Worm (Caenorhabditis elegans) whole organism, L4 larva: ENCODE results near the gene srh-20.

Source experiments
- D1046.2 ChIP-seq: fragments of 200-800 bp; sonication (Bioruptor generic); IDR thresholded peaks from 2 replicates; pipeline ENCODE4 v1.3.6; 2022; ENCODE audit warnings: missing genetic modification characterization, missing compliant biosample characterization
- F37D6.2 ChIP-seq: sonication (generic microtip); optimal IDR thresholded peaks from 2 replicates; lab custom pipeline; 2016; ENCODE audit warnings: mild to moderate bottlenecking, missing genetic modification characterization, missing compliant biosample characterization
- F44E2.7 ChIP-seq: fragments of 200-800 bp; sonication (Bioruptor generic); IDR thresholded peaks from 2 replicates; pipeline ENCODE4 v2.1.2; 2022; ENCODE audit warnings: missing genetic modification characterization, missing compliant biosample characterization
- R02D3.7 ChIP-seq: fragments of 150-350 bp; sonication (generic microtip); optimal IDR thresholded peaks from 3 replicates; lab custom pipeline; 2014; ENCODE audit warnings: missing biosample characterization, missing genetic modification characterization
- T20F7.1 ChIP-seq: fragments of 200-800 bp; sonication (Bioruptor generic); optimal IDR thresholded peaks from 2 replicates; lab custom pipeline; 2018; ENCODE audit warnings: mild to moderate bottlenecking, missing genetic modification characterization, missing compliant biosample characterization
- ZK337.2 ChIP-seq: fragments of 200-800 bp; sonication (Bioruptor generic); IDR thresholded peaks from 2 replicates; pipeline ENCODE4 v1.3.6; 2022; ENCODE audit warnings: missing genetic modification reagents, missing genetic modification characterization, missing compliant biosample characterization
- ZK546.5 ChIP-seq, 2 experiments: sonication (generic microtip); optimal IDR thresholded peaks; 2 replicates each; lab custom pipeline; 2017; ENCODE audit warnings: missing biosample characterization in 2 of 2, missing genetic modification characterization in 2 of 2
- aha-1 ChIP-seq: fragments of 150-350 bp; peaks from one replicate; lab custom pipeline; 2014; ENCODE audit warnings: missing biosample characterization, missing genetic modification characterization
- aly-2 ChIP-seq: sonication (generic microtip); optimal IDR thresholded peaks from 2 replicates; lab custom pipeline; 2018; ENCODE audit warnings: missing biosample characterization, missing genetic modification characterization
- arid-1 ChIP-seq: fragments of 200-800 bp; sonication (Bioruptor generic); conservative IDR thresholded peaks from 2 replicates; pipeline ENCODE4 v1.3.6; 2022; ENCODE audit warnings: missing genetic modification reagents, missing genetic modification characterization, missing compliant biosample characterization
- ceh-20 ChIP-seq: fragments of 200-800 bp; sonication (Bioruptor generic); IDR thresholded peaks from 2 replicates; pipeline ENCODE4 v1.3.6; 2022; ENCODE audit warnings: missing genetic modification reagents, missing genetic modification characterization, missing compliant biosample characterization
- ceh-32 ChIP-seq: sonication (generic microtip); optimal IDR thresholded peaks from 2 replicates; lab custom pipeline; 2016; ENCODE audit warnings: mild to moderate bottlenecking, missing genetic modification characterization, missing compliant biosample characterization; ENCODE audit not compliant: poor library complexity
- ceh-62 ChIP-seq: sonication (generic microtip); optimal IDR thresholded peaks from 2 replicates; lab custom pipeline; 2017; ENCODE audit warnings: missing biosample characterization, missing genetic modification characterization
- ces-1 ChIP-seq: fragments of 150-350 bp; sonication (generic microtip); optimal IDR thresholded peaks from 4 replicates; lab custom pipeline; 2014; ENCODE audit warnings: missing biosample characterization, missing genetic modification reagents, missing genetic modification characterization
- daf-19 ChIP-seq: fragments of 200-800 bp; sonication (Bioruptor generic); conservative IDR thresholded peaks from 2 replicates; pipeline ENCODE4 v1.3.6; 2022; ENCODE audit warnings: missing genetic modification characterization, missing compliant biosample characterization
- dmd-8 ChIP-seq: fragments of 200-800 bp; sonication (Bioruptor generic); IDR thresholded peaks from 2 replicates; pipeline ENCODE4 v1.3.6; 2022; ENCODE audit warnings: missing genetic modification characterization, missing compliant biosample characterization
- dmd-9 ChIP-seq: fragments of 200-800 bp; sonication (Bioruptor generic); IDR thresholded peaks from 2 replicates; pipeline ENCODE4 v1.3.6; 2022; ENCODE audit warnings: missing genetic modification reagents, missing genetic modification characterization, missing compliant biosample characterization
- egl-43 ChIP-seq: fragments of 200-800 bp; sonication (Bioruptor generic); IDR thresholded peaks from 2 replicates; pipeline ENCODE4 v1.3.6; 2022; ENCODE audit warnings: missing genetic modification reagents, missing genetic modification characterization, missing compliant biosample characterization
- gei-8 ChIP-seq: fragments of 200-800 bp; sonication (Bioruptor generic); optimal IDR thresholded peaks from 2 replicates; lab custom pipeline; 2018; ENCODE audit warnings: mild to moderate bottlenecking, missing genetic modification characterization, missing compliant biosample characterization
- hif-1 ChIP-seq, 2 experiments: sonication (generic microtip); optimal IDR thresholded peaks; 2 replicates each; lab custom pipeline; 2016 to 2017; ENCODE audit warnings: missing compliant biosample characterization in 2 of 2, missing genetic modification characterization in 2 of 2, missing genetic modification reagents in 2 of 2, missing genotype in 2 of 2, mild to moderate bottlenecking in 1 of 2
- hmg-1.1 ChIP-seq: fragments of 200-800 bp; sonication (Bioruptor generic); IDR thresholded peaks from 2 replicates; pipeline ENCODE4 v1.3.6; 2022; ENCODE audit warnings: missing genetic modification reagents, missing genetic modification characterization, missing compliant biosample characterization
- jun-1 ChIP-seq: fragments of 150-350 bp; optimal IDR thresholded peaks from 2 replicates; lab custom pipeline; 2014; ENCODE audit warnings: missing biosample characterization, missing genetic modification reagents, missing genetic modification characterization
- lim-7 ChIP-seq: fragments of 200-800 bp; sonication (Bioruptor generic); IDR thresholded peaks from 2 replicates; pipeline ENCODE4 v1.3.6; 2022; ENCODE audit warnings: missing genetic modification characterization, missing compliant biosample characterization
- lin-1 ChIP-seq: fragments of 200-800 bp; sonication (Bioruptor generic); IDR thresholded peaks from 2 replicates; pipeline ENCODE4 v1.3.6; 2022; ENCODE audit warnings: missing genetic modification reagents, missing genetic modification characterization, missing compliant biosample characterization
- lin-29 ChIP-seq: fragments of 200-800 bp; sonication (Bioruptor generic); IDR thresholded peaks from 2 replicates; pipeline ENCODE4 v1.3.6; 2022; ENCODE audit warnings: missing genetic modification reagents, missing genetic modification characterization, missing compliant biosample characterization
- lin-38 ChIP-seq: fragments of 200-800 bp; sonication (Bioruptor generic); IDR thresholded peaks from 2 replicates; pipeline ENCODE4 v1.3.6; 2022; ENCODE audit warnings: missing genetic modification reagents, missing genetic modification characterization, missing compliant biosample characterization
- lin-39 ChIP-seq: fragments of 150-350 bp; optimal IDR thresholded peaks from 2 replicates; lab custom pipeline; 2014; ENCODE audit warnings: missing biosample characterization, missing genetic modification reagents, missing genetic modification characterization
- lsy-2 ChIP-seq, 2 experiments: fragments of 150-350 bp in 1 of 2; sonication (generic microtip) in 1 of 2; optimal IDR thresholded peaks; 2 replicates each; lab custom pipeline; 2014 to 2017; ENCODE audit warnings: missing biosample characterization in 2 of 2, missing genetic modification characterization in 2 of 2
- nhr-111 ChIP-seq: fragments of 200-800 bp; sonication (Bioruptor generic); optimal IDR thresholded peaks from 2 replicates; lab custom pipeline; 2018; ENCODE audit warnings: mild to moderate bottlenecking, missing genetic modification characterization, missing compliant biosample characterization
- nhr-237 ChIP-seq: sonication (generic microtip); optimal IDR thresholded peaks from 2 replicates; lab custom pipeline; 2017; ENCODE audit warnings: missing biosample characterization, missing genetic modification characterization
- nhr-41 ChIP-seq: fragments of 200-800 bp; sonication (Bioruptor generic); IDR thresholded peaks from 2 replicates; pipeline ENCODE4 v1.3.6; 2022; ENCODE audit warnings: missing genetic modification reagents, missing genetic modification characterization, missing compliant biosample characterization
- nhr-42 ChIP-seq: fragments of 200-800 bp; sonication (Bioruptor generic); IDR thresholded peaks from 2 replicates; pipeline ENCODE4 v1.3.6; 2022; ENCODE audit warnings: missing genetic modification characterization, missing compliant biosample characterization
- nhr-48 ChIP-seq: sonication (generic microtip); optimal IDR thresholded peaks from 2 replicates; lab custom pipeline; 2016; ENCODE audit warnings: mild to moderate bottlenecking, missing genetic modification characterization, missing compliant biosample characterization
- nhr-76 ChIP-seq: fragments of 150-350 bp; optimal IDR thresholded peaks from 2 replicates; lab custom pipeline; 2014; ENCODE audit warnings: missing biosample characterization, missing genetic modification characterization
- nhr-77 ChIP-seq: fragments of 150-350 bp; optimal IDR thresholded peaks from 2 replicates; lab custom pipeline; 2014; ENCODE audit warnings: missing biosample characterization, missing genetic modification characterization
- php-3 ChIP-seq: fragments of 200-800 bp; sonication (Bioruptor generic); IDR thresholded peaks from 2 replicates; pipeline ENCODE4 v1.3.6; 2022; ENCODE audit warnings: missing genetic modification reagents, missing genetic modification characterization, missing compliant biosample characterization
- pqm-1 ChIP-seq: sonication (generic microtip); optimal IDR thresholded peaks from 2 replicates; lab custom pipeline; 2017; ENCODE audit warnings: missing biosample characterization, missing genetic modification characterization
- saeg-2 ChIP-seq: fragments of 200-800 bp; sonication (Bioruptor generic); IDR thresholded peaks from 2 replicates; pipeline ENCODE4 v1.3.6; 2022; ENCODE audit warnings: missing genetic modification reagents, missing genetic modification characterization, missing compliant biosample characterization
- sdz-12 ChIP-seq: fragments of 200-800 bp; sonication (Bioruptor generic); optimal IDR thresholded peaks from 2 replicates; lab custom pipeline; 2018; ENCODE audit warnings: mild to moderate bottlenecking, missing genetic modification characterization, missing compliant biosample characterization
- set-16 ChIP-seq: fragments of 200-800 bp; sonication (Bioruptor generic); IDR thresholded peaks from 2 replicates; pipeline ENCODE4 v1.3.6; 2022; ENCODE audit warnings: missing genetic modification reagents, missing genetic modification characterization, missing compliant biosample characterization
- skn-1 ChIP-seq: fragments of 150-350 bp; optimal IDR thresholded peaks from 2 replicates; lab custom pipeline; 2014; ENCODE audit warnings: missing biosample characterization, missing genetic modification characterization
- spr-3 ChIP-seq: fragments of 200-800 bp; sonication (Bioruptor generic); optimal IDR thresholded peaks from 2 replicates; lab custom pipeline; 2018; ENCODE audit warnings: mild to moderate bottlenecking, missing genetic modification characterization, missing compliant biosample characterization
- tag-97 ChIP-seq: fragments of 200-800 bp; sonication (Bioruptor generic); IDR thresholded peaks from 2 replicates; pipeline ENCODE4 v1.3.6; 2022; ENCODE audit warnings: missing genetic modification characterization, missing compliant biosample characterization
- tra-1 ChIP-seq: fragments of 200-800 bp; sonication (Bioruptor generic); IDR thresholded peaks from 2 replicates; pipeline ENCODE4 v1.3.6; 2022; ENCODE audit warnings: missing genetic modification reagents, missing genetic modification characterization, missing compliant biosample characterization
- unc-39 ChIP-seq: sonication (generic microtip); optimal IDR thresholded peaks from 2 replicates; lab custom pipeline; 2017; ENCODE audit warnings: missing biosample characterization, missing genetic modification characterization
- unc-62 ChIP-seq, 3 experiments: fragments of 150-350 bp in 1 of 3; sonication (generic microtip); optimal IDR thresholded peaks in 2 of 3; peaks in 1 of 3; 1 replicate in 1 of 3; 2 replicates in 2 of 3; lab custom pipeline; 2014 to 2017; ENCODE audit warnings: missing biosample characterization in 3 of 3, missing genetic modification characterization in 3 of 3, missing genetic modification reagents in 3 of 3, missing genotype in 1 of 3
- vab-7 ChIP-seq: fragments of 200-800 bp; sonication (Bioruptor generic); IDR thresholded peaks from 2 replicates; pipeline ENCODE4 v1.3.6; 2022; ENCODE audit warnings: missing genetic modification reagents, missing genetic modification characterization, missing compliant biosample characterization
- zfp-2 ChIP-seq: sonication (generic microtip); optimal IDR thresholded peaks from 2 replicates; lab custom pipeline; 2016; ENCODE audit warnings: mild to moderate bottlenecking, missing genetic modification characterization, missing compliant biosample characterization
- zfp-3 ChIP-seq: fragments of 200-800 bp; sonication (Bioruptor generic); conservative IDR thresholded peaks from 2 replicates; pipeline ENCODE4 v1.3.6; 2022; ENCODE audit warnings: missing genetic modification reagents, missing genetic modification characterization, missing compliant biosample characterization
- zip-11 ChIP-seq: fragments of 200-800 bp; sonication (Bioruptor generic); IDR thresholded peaks from 2 replicates; pipeline ENCODE4 v1.3.6; 2022; ENCODE audit warnings: missing genetic modification characterization, missing compliant biosample characterization
- ztf-7 ChIP-seq: fragments of 150-350 bp; optimal IDR thresholded peaks from 2 replicates; lab custom pipeline; 2014; ENCODE audit warnings: missing biosample characterization, missing genetic modification characterization

Gene srh-20

DNA sequence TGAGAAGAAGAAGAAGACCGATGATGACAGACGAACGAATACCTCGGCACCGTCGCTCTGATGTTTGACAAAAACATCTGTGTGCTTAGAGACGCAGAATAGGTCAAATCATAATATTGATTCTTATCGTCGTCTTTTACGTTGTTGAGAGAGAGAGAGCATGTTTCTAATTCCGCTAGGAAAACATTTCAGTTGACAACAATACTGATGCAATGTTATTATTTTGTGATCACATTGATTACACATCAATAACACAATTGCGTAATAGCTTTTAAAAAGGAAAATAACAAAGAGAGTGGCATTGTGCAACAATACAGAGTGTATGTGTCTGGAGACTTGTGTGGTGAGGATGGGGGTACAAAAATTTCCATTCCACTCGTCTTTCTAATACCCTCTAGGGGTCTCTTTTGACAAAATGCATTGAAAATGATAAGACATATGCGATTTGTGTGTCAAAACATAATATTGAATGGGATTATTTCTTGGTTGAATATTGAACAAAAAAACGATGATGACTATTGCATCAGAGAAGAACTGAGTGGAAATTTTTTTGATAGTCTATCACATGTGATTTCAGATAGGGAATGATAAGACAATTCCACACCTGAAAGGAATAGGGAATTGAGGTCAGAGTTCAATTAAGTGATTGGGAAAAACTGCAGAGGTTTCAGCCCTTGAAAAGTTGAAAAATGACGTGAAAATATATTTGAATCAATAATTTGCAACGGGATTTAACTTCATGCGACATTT lies 40.1 kb downstream of the srh-20 start (continued):
- TF ChIP-seq jun-1 (tag; lab: Kevin White, UChicago): no peak
- no peak for TF ChIP-seq lin-39
- TF ChIP-seq arid-1 (GFP tag; lab: Robert Waterston, UW): no peak
- no peak for TF ChIP-seq ZK546.5 (tag; optimal IDR thresholded peaks at IDR 0.05; lab: Kevin White, UChicago)
- no peak for TF ChIP-seq egl-43 (GFP tag; lab: Robert Waterston, UW)
- TF ChIP-seq lsy-2 (tag; optimal IDR thresholded peaks at IDR 0.05; lab: Kevin White, UChicago): peak in 1 of 2 experiments; percentile 18
- TF ChIP-seq aha-1 (tag; lab: Kevin White, UChicago): no peak
- TF ChIP-seq zfp-3 (GFP tag; lab: Robert Waterston, UW): no peak
- TF ChIP-seq nhr-41 (GFP tag; lab: Robert Waterston, UW): peak; percentile 70; the same call in 1 of the 2 replicates
- peak; percentile 29 for TF ChIP-seq nhr-77 (tag; lab: Kevin White, UChicago)
- no peak for TF ChIP-seq zfp-2
- TF ChIP-seq nhr-111 (GFP tag; lab: Kevin White, UChicago): no peak
- no peak for TF ChIP-seq nhr-237 (tag; lab: Kevin White, UChicago)
- no peak for TF ChIP-seq nhr-48 (tag; lab: Kevin White, UChicago)
- TF ChIP-seq saeg-2: no peak
- no peak for TF ChIP-seq nhr-42 (GFP tag; lab: Robert Waterston, UW)
- no peak for TF ChIP-seq lim-7
- no peak for TF ChIP-seq hmg-1.1 (GFP tag; lab: Robert Waterston, UW)
- TF ChIP-seq set-16 (GFP tag; lab: Robert Waterston, UW): no peak
- no peak for TF ChIP-seq unc-39 (tag; lab: Kevin White, UChicago)
- TF ChIP-seq F44E2.7 (GFP tag; lab: Robert Waterston, UW): no peak
- TF ChIP-seq zip-11 (GFP tag; lab: Robert Waterston, UW): no peak
- TF ChIP-seq dmd-9 (GFP tag; lab: Robert Waterston, UW): no peak
- no peak for TF ChIP-seq lin-38
- peak; percentile 84 for TF ChIP-seq pqm-1 (tag; lab: Kevin White, UChicago)
- TF ChIP-seq F37D6.2 (tag; lab: Kevin White, UChicago): no peak
- TF ChIP-seq dmd-8 (GFP tag; lab: Robert Waterston, UW): no peak
- TF ChIP-seq nhr-76 (tag; lab: Kevin White, UChicago): no peak
- TF ChIP-seq php-3: no peak
- TF ChIP-seq D1046.2: no peak
- no peak for TF ChIP-seq skn-1
- TF ChIP-seq daf-19 (GFP tag; lab: Robert Waterston, UW): no peak
- TF ChIP-seq sdz-12 (GFP tag; lab: Kevin White, UChicago): no peak
- TF ChIP-seq unc-62 (GFP tag; optimal IDR thresholded peaks at IDR 0.05 in 1 of 2; lab: Kevin White, UChicago): no peak
- no peak for TF ChIP-seq unc-62 (tag; optimal IDR thresholded peaks at IDR 0.05; lab: Kevin White, UChicago)
- TF ChIP-seq hif-1 (tag; optimal IDR thresholded peaks at IDR 0.05; lab: Kevin White, UChicago): no peak
- no peak for TF ChIP-seq ztf-7 (tag; lab: Kevin White, UChicago)
- TF ChIP-seq gei-8: no peak
- TF ChIP-seq ZK337.2 (GFP tag; lab: Robert Waterston, UW): no peak
- TF ChIP-seq lin-29 (GFP tag; lab: Robert Waterston, UW): no peak
- no peak for TF ChIP-seq spr-3
- TF ChIP-seq R02D3.7 (tag; lab: Kevin White, UChicago): no peak
- no peak for TF ChIP-seq ces-1
- TF ChIP-seq tag-97 (GFP tag; lab: Robert Waterston, UW): no peak
- TF ChIP-seq ceh-62 (tag; lab: Kevin White, UChicago): no peak
- TF ChIP-seq lin-1: no peak
- no peak for TF ChIP-seq ceh-20
- no peak for TF ChIP-seq vab-7 (GFP tag; lab: Robert Waterston, UW)
- no peak for TF ChIP-seq tra-1 (GFP tag; lab: Robert Waterston, UW)
- no peak for TF ChIP-seq ceh-32 (tag; lab: Kevin White, UChicago)
- TF ChIP-seq aly-2: no peak
- peak; percentile 26 for TF ChIP-seq T20F7.1 (GFP tag; lab: Kevin White, UChicago)
